Fruit fly (Drosophila melanogaster): ENCODE data around the gene Vha26.

Vha26 gene

DNA sequence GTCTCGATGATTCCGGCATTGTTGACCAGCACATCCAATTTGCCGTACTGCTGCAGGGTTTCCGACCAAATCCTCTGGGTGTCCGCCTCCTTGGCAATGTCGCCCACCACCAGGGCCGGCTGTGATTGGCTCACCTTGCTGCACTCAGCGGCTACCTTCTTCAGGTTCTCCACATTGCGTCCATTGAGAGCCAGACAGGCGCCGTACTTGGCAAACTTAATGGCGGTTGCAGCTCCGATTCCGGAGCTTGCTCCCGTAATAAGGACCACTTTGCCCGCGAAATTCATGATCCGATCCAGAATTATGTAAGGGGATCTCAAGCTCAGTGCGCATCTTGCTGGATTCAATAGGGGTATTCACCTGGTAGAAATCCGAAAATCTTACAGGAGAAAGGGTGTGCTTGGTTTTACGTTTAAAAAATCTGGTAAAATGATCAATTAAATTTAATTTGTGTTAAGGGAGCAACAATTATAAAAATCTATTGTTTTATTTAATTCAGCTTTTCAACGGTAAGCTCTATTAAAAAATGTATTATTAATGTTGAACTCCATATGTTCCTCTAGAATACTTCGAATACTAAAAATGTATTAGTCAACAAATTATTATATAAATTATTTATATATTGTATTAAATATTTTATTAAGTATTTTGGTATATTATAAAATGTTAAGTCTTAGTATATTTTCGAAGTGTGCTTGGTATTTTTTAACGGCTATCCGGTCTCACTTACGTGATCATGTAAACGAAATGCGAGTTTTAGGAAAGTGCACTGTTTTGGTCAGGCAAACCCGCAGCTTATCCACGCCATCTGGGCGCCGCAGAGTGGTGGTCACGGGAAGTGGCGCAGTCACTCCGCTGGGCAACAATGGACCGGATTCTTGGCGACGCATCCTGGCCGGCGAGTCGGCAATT is 45.2 kb downstream of the Vha26 start, which contains the start of the genes CG31548 and CG12170 (continued):
- TF ChIP-seq CG14014 (GFP tag; IDR thresholded peaks at IDR 0.05) = peak; percentile 46; the same call in 1 of the 2 replicates
- peak; percentile 60 for TF ChIP-seq phol (tag; optimal IDR thresholded peaks at IDR 0.05)
- TF ChIP-seq CG4424 (GFP tag; optimal IDR thresholded peaks at IDR 0.05) = peak; percentile 49
- TF ChIP-seq CG4854 (GFP tag; optimal IDR thresholded peaks at IDR 0.05) = peak; percentile 11
- TF ChIP-seq CG30020 (tag; optimal IDR thresholded peaks at IDR 0.05) = peak; percentile 64
- TF ChIP-seq CG11456 (GFP tag; IDR thresholded peaks at IDR 0.05) = no peak
- no peak for TF ChIP-seq CG7372 (GFP tag; IDR thresholded peaks at IDR 0.05)
- TF ChIP-seq CG30403 (GFP tag; optimal IDR thresholded peaks at IDR 0.05) = peak; percentile 53
- TF ChIP-seq Dip2 (GFP tag; IDR thresholded peaks at IDR 0.05) = no peak
- TF ChIP-seq trem (tag; optimal IDR thresholded peaks at IDR 0.05) = peak; percentile 57
- TF ChIP-seq CG18011 (GFP tag; optimal IDR thresholded peaks at IDR 0.05) = peak; percentile 36
- TF ChIP-seq CG18764 (GFP tag; optimal IDR thresholded peaks at IDR 0.05) = peak; percentile 42
- TF ChIP-seq sens-2 (GFP tag; IDR thresholded peaks at IDR 0.05) = 0 out of 2 replicates have a peak, but pooled peaks have one; percentile 12
- TF ChIP-seq CG1529 (GFP tag; optimal IDR thresholded peaks at IDR 0.05) = no peak
- peak; percentile 56 for TF ChIP-seq nmo (GFP tag; optimal IDR thresholded peaks at IDR 0.05)
- TF ChIP-seq Antp (GFP tag; optimal IDR thresholded peaks at IDR 0.05) = peak; percentile 9
- TF ChIP-seq CG2712 (tag; optimal IDR thresholded peaks at IDR 0.05) = peak; percentile 77
- peak; percentile 64 for TF ChIP-seq Six4 (GFP tag; optimal IDR thresholded peaks at IDR 0.05)
- TF ChIP-seq CG8089 (GFP tag; optimal IDR thresholded peaks at IDR 0.05) = peak; percentile 14
- TF ChIP-seq CG4820 (GFP tag; optimal IDR thresholded peaks at IDR 0.05) = peak; percentile 31
- TF ChIP-seq gfzf (GFP tag; optimal IDR thresholded peaks at IDR 0.05) = peak; percentile 49
- no peak for TF ChIP-seq Poxn (GFP tag; IDR thresholded peaks at IDR 0.05)
- TF ChIP-seq CG17361 (GFP tag; IDR thresholded peaks at IDR 0.05) = peak; percentile 65; the same call in 2 of the 3 replicates
- peak; percentile 15 for TF ChIP-seq zen (tag; optimal IDR thresholded peaks at IDR 0.05)
- TF ChIP-seq CG32532 (GFP tag; IDR thresholded peaks at IDR 0.05) = peak; percentile 59; the same call in 1 of the 2 replicates
- TF ChIP-seq Lhr (GFP tag; optimal IDR thresholded peaks at IDR 0.05) = peak; percentile 19
- no peak for TF ChIP-seq CG7928 (GFP tag; optimal IDR thresholded peaks at IDR 0.05)
- no peak for TF ChIP-seq Xrp1 (GFP tag; IDR thresholded peaks at IDR 0.05)

dm6 chr3R:5643421-5643820 is 51.9 kb downstream of the Vha26 start:
- TF ChIP-seq PHDP (tag; optimal IDR thresholded peaks at IDR 0.05) = no peak
- TF ChIP-seq CG10366 (GFP tag; IDR thresholded peaks at IDR 0.05) = no peak
- no peak for TF ChIP-seq CG2678 (tag; optimal IDR thresholded peaks at IDR 0.05)
- peak; percentile 60 for TF ChIP-seq Med (GFP tag)
- TF ChIP-seq sima (GFP tag; optimal IDR thresholded peaks at IDR 0.05) = no peak
- TF ChIP-seq CG30020 (tag; optimal IDR thresholded peaks at IDR 0.05) = no peak
- TF ChIP-seq CG1647 (GFP tag; optimal IDR thresholded peaks at IDR 0.05) = no peak
- TF ChIP-seq fu2 (GFP tag; optimal IDR thresholded peaks at IDR 0.05) = no peak

Measured in whole organism, embryonic.